Fruit fly (Drosophila melanogaster) whole organism, embryonic: ENCODE results near the gene Dpm3.
A peak's percentile ranks its signal among the peaks of the same experiment; 100 is the strongest.

Experiments
- Aef1 ChIP-seq: fragments of 200-800 bp; sonication (Bioruptor generic); IDR thresholded peaks from 3 replicates; pipeline ENCODE4 v1.3.6; 2022; ENCODE audit warnings: missing biosample characterization, missing genetic modification characterization
- C15 ChIP-seq: fragments of 200-800 bp; sonication (Bioruptor generic); IDR thresholded peaks from 3 replicates; pipeline ENCODE4 v1.3.6; 2022; ENCODE audit warnings: missing biosample characterization, missing genetic modification characterization
- CG10321 ChIP-seq: fragments of 200-800 bp; sonication (Bioruptor generic); IDR thresholded peaks from 2 replicates; pipeline ENCODE4 v1.3.6; 2022; ENCODE audit warnings: missing biosample characterization, missing genetic modification characterization
- CG10959 ChIP-seq: fragments of 200-800 bp; sonication (Bioruptor generic); IDR thresholded peaks from 2 replicates; pipeline ENCODE4 v1.3.6; 2022; ENCODE audit warnings: missing biosample characterization, missing genetic modification characterization
- CG11093 ChIP-seq: fragments of 200-800 bp; sonication (Bioruptor generic); IDR thresholded peaks from 3 replicates; pipeline ENCODE4 v1.3.6; 2022; ENCODE audit warnings: missing biosample characterization, missing genetic modification characterization
- CG12299 ChIP-seq: fragments of 200-800 bp; sonication (Bioruptor generic); optimal IDR thresholded peaks from 2 replicates; lab custom pipeline; 2018; ENCODE audit warnings: missing biosample characterization, mild to moderate bottlenecking, missing genetic modification characterization
- CG12659 ChIP-seq: fragments of 200-800 bp; sonication (Bioruptor generic); optimal IDR thresholded peaks from 3 replicates; lab custom pipeline; 2017; ENCODE audit warnings: mild to moderate bottlenecking, missing biosample characterization, missing genetic modification reagents, missing genetic modification characterization
- CG12769 ChIP-seq: fragments of 200-800 bp; sonication (Bioruptor generic); optimal IDR thresholded peaks from 2 replicates; lab custom pipeline; 2019; ENCODE audit warnings: missing biosample characterization, mild to moderate bottlenecking, missing genetic modification characterization, moderate library complexity
- CG13287 ChIP-seq: fragments of 200-800 bp; sonication (Bioruptor generic); IDR thresholded peaks from 2 replicates; pipeline ENCODE4 v1.3.6; 2022; ENCODE audit warnings: missing biosample characterization, missing genetic modification characterization; ENCODE audit not compliant: partially characterized antibody
- CG14050 ChIP-seq: fragments of 200-800 bp; sonication (Bioruptor generic); IDR thresholded peaks from 3 replicates; pipeline ENCODE4 v1.3.6; 2022; ENCODE audit warnings: missing biosample characterization, missing genetic modification characterization
- CG1647 ChIP-seq: fragments of 200-800 bp; sonication (Bioruptor generic); optimal IDR thresholded peaks from 3 replicates; lab custom pipeline; 2016; ENCODE audit warnings: missing biosample characterization, missing genetic modification characterization
- CG17328 ChIP-seq: fragments of 200-800 bp; sonication (Bioruptor generic); IDR thresholded peaks from 2 replicates; pipeline ENCODE4 v1.3.6; 2022; ENCODE audit warnings: missing biosample characterization, missing genetic modification characterization
- CG31441 ChIP-seq: fragments of 200-800 bp; sonication (Bioruptor generic); IDR thresholded peaks from 2 replicates; pipeline ENCODE4 v1.3.6; 2022; ENCODE audit warnings: missing biosample characterization, missing genetic modification characterization
- CG3995 ChIP-seq: fragments of 200-800 bp; sonication (Bioruptor generic); optimal IDR thresholded peaks from 3 replicates; lab custom pipeline; 2016; ENCODE audit warnings: missing biosample characterization, missing genetic modification characterization
- CG4424 ChIP-seq: fragments of 200-800 bp; sonication (Bioruptor generic); optimal IDR thresholded peaks from 3 replicates; lab custom pipeline; 2016; ENCODE audit warnings: missing biosample characterization, missing genetic modification characterization
- CG4820 ChIP-seq: fragments of 200-800 bp; sonication (Bioruptor generic); optimal IDR thresholded peaks from 3 replicates; lab custom pipeline; 2016; ENCODE audit warnings: missing biosample characterization, missing genetic modification characterization
- CG6272 ChIP-seq: fragments of 200-800 bp; sonication (Bioruptor generic); IDR thresholded peaks from 2 replicates; pipeline ENCODE4 v1.3.6; 2022; ENCODE audit warnings: missing biosample characterization, missing genetic modification characterization
- CG6654 ChIP-seq: fragments of 200-800 bp; sonication (Bioruptor generic); optimal IDR thresholded peaks from 2 replicates; lab custom pipeline; 2017; ENCODE audit warnings: missing biosample characterization, mild to moderate bottlenecking, missing genetic modification characterization
- CG7556 ChIP-seq: fragments of 200-800 bp; sonication (Bioruptor generic); optimal IDR thresholded peaks from 2 replicates; lab custom pipeline; 2017; ENCODE audit warnings: missing biosample characterization, mild to moderate bottlenecking, missing genetic modification characterization
- CG8290 ChIP-seq, 3 experiments: fragments of 200-800 bp; sonication (Bioruptor generic); optimal IDR thresholded peaks; 2 replicates each; lab custom pipeline; 2016 to 2019; ENCODE audit warnings: missing biosample characterization in 3 of 3, missing genetic modification characterization in 3 of 3, mild to moderate bottlenecking in 2 of 3, moderate library complexity in 1 of 3
- CG8478 ChIP-seq: fragments of >200 bp; optimal IDR thresholded peaks from 2 replicates; lab custom pipeline; 2018
- CoRest ChIP-seq: fragments of 200-800 bp; sonication (Bioruptor generic); optimal IDR thresholded peaks from 3 replicates; lab custom pipeline; 2018; ENCODE audit warnings: missing biosample characterization, mild to moderate bottlenecking, missing genetic modification characterization, moderate library complexity
- CrebB ChIP-seq: fragments of 200-800 bp; sonication (Bioruptor generic); optimal IDR thresholded peaks from 3 replicates; lab custom pipeline; 2018; ENCODE audit warnings: missing biosample characterization, mild to moderate bottlenecking, missing genetic modification characterization
- D ChIP-seq, 2 experiments: fragments of 200-800 bp in 1 of 2; fragments of >200 bp in 1 of 2; sonication (Bioruptor generic) in 1 of 2; optimal IDR thresholded peaks; 2 replicates in 1 of 2; 3 replicates in 1 of 2; lab custom pipeline; 2017; ENCODE audit warnings: mild to moderate bottlenecking in 1 of 2, missing biosample characterization in 1 of 2, missing genetic modification characterization in 1 of 2, missing genetic modification reagents in 1 of 2
- Dip2 ChIP-seq: fragments of 200-800 bp; sonication (Bioruptor generic); IDR thresholded peaks from 2 replicates; pipeline ENCODE4 v1.3.6; 2022; ENCODE audit warnings: missing biosample characterization, missing genetic modification characterization
- Dll ChIP-seq: fragments of 200-800 bp; sonication (Bioruptor generic); IDR thresholded peaks from 4 replicates; pipeline ENCODE4 v1.3.6; 2022; ENCODE audit warnings: missing biosample characterization, missing genetic modification characterization; ENCODE audit not compliant: partially characterized antibody
- Doc2 ChIP-seq: fragments of 200-800 bp; sonication (Bioruptor generic); IDR thresholded peaks from 2 replicates; pipeline ENCODE4 v1.3.6; 2022; ENCODE audit warnings: missing biosample characterization, missing genetic modification characterization
- Drgx ChIP-seq: fragments of 200-800 bp; sonication (Bioruptor generic); IDR thresholded peaks from 2 replicates; pipeline ENCODE4 v1.3.6; 2022; ENCODE audit warnings: missing biosample characterization, missing genetic modification characterization
- GATAe ChIP-seq: fragments of 200-800 bp; sonication (Bioruptor generic); conservative IDR thresholded peaks from 2 replicates; pipeline ENCODE4 v1.3.6; 2022; ENCODE audit warnings: missing biosample characterization, missing genetic modification characterization
- HLHmδ ChIP-seq: fragments of 200-800 bp; sonication (Bioruptor generic); optimal IDR thresholded peaks from 2 replicates; lab custom pipeline; 2018; ENCODE audit warnings: missing biosample characterization, mild to moderate bottlenecking, missing genetic modification characterization, moderate library complexity
- Hr78 ChIP-seq, 2 experiments: fragments of 200-800 bp in 1 of 2; fragments of >200 bp in 1 of 2; sonication (Bioruptor generic) in 1 of 2; optimal IDR thresholded peaks; 2 replicates each; lab custom pipeline; 2017 to 2019; ENCODE audit warnings: missing biosample characterization in 2 of 2, missing genetic modification characterization in 2 of 2, mild to moderate bottlenecking in 1 of 2, moderate library complexity in 1 of 2
- Mad ChIP-seq: fragments of 200-800 bp; sonication (Bioruptor generic); optimal IDR thresholded peaks from 2 replicates; lab custom pipeline; 2016; ENCODE audit warnings: missing biosample characterization, missing genetic modification characterization
- Mes4 ChIP-seq: fragments of 200-800 bp; sonication (Bioruptor generic); optimal IDR thresholded peaks from 2 replicates; lab custom pipeline; 2016; ENCODE audit warnings: missing biosample characterization, missing genetic modification characterization
- Myb ChIP-seq: fragments of 200-800 bp; sonication (Bioruptor generic); optimal IDR thresholded peaks from 2 replicates; lab custom pipeline; 2016; ENCODE audit warnings: missing biosample characterization, missing genetic modification characterization
- YL-1 ChIP-seq: fragments of 200-800 bp; sonication (Bioruptor generic); optimal IDR thresholded peaks from 3 replicates; lab custom pipeline; 2017; ENCODE audit warnings: missing biosample characterization, mild to moderate bottlenecking, missing genetic modification characterization
- abd-A ChIP-seq: fragments of 200-800 bp; sonication (Bioruptor generic); optimal IDR thresholded peaks from 3 replicates; lab custom pipeline; 2019; ENCODE audit warnings: missing biosample characterization, mild to moderate bottlenecking, missing genetic modification characterization, moderate library complexity
- ac ChIP-seq: fragments of 200-800 bp; sonication (Bioruptor generic); optimal IDR thresholded peaks from 3 replicates; lab custom pipeline; 2017; ENCODE audit warnings: missing biosample characterization, mild to moderate bottlenecking, missing genetic modification characterization
- ash1 ChIP-seq: fragments of 200-800 bp; sonication (Bioruptor generic); optimal IDR thresholded peaks from 2 replicates; lab custom pipeline; 2018; ENCODE audit warnings: missing biosample characterization, mild to moderate bottlenecking, missing genetic modification characterization
- ato ChIP-seq: fragments of 200-800 bp; sonication (Bioruptor generic); IDR thresholded peaks from 2 replicates; pipeline ENCODE4 v1.3.6; 2022; ENCODE audit warnings: missing biosample characterization, missing genetic modification characterization; ENCODE audit not compliant: partially characterized antibody
- br ChIP-seq: fragments of >200 bp; optimal IDR thresholded peaks from 2 replicates; lab custom pipeline; 2017
- btn ChIP-seq: fragments of 200-800 bp; sonication (Bioruptor generic); optimal IDR thresholded peaks from 2 replicates; lab custom pipeline; 2016; ENCODE audit warnings: missing biosample characterization, missing genetic modification characterization
- dmrt11E ChIP-seq: fragments of 200-800 bp; sonication (Bioruptor generic); optimal IDR thresholded peaks from 3 replicates; lab custom pipeline; 2018; ENCODE audit warnings: missing biosample characterization, mild to moderate bottlenecking, missing genetic modification characterization, moderate library complexity
- ken ChIP-seq: fragments of 200-800 bp; sonication (Bioruptor generic); IDR thresholded peaks from 3 replicates; pipeline ENCODE4 v1.3.6; 2022; ENCODE audit warnings: missing biosample characterization, missing genetic modification characterization
- klu ChIP-seq: fragments of 200-800 bp; sonication (Bioruptor generic); IDR thresholded peaks from 2 replicates; pipeline ENCODE4 v1.3.6; 2022; ENCODE audit warnings: missing biosample characterization, missing genetic modification characterization
- lab ChIP-seq: fragments of 200-800 bp; sonication (Bioruptor generic); optimal IDR thresholded peaks from 3 replicates; lab custom pipeline; 2017; ENCODE audit warnings: missing biosample characterization, missing genetic modification characterization, mild to moderate bottlenecking, moderate library complexity, missing genetic modification reagents
- lbe ChIP-seq: fragments of 200-800 bp; sonication (Bioruptor generic); optimal IDR thresholded peaks from 2 replicates; lab custom pipeline; 2016; ENCODE audit warnings: missing biosample characterization, mild to moderate bottlenecking, missing genetic modification characterization
- pzg ChIP-seq: fragments of 200-800 bp; sonication (Bioruptor generic); optimal IDR thresholded peaks from 3 replicates; lab custom pipeline; 2018; ENCODE audit warnings: missing biosample characterization, mild to moderate bottlenecking, missing genetic modification characterization, moderate library complexity
- sens ChIP-seq: fragments of 200-800 bp; sonication (Bioruptor generic); peaks from one replicate; lab custom pipeline; 2016; ENCODE audit warnings: missing biosample characterization, missing genetic modification characterization
- tll ChIP-seq, 2 experiments: fragments of 200-800 bp in 1 of 2; fragments of >200 bp in 1 of 2; sonication (Bioruptor generic) in 1 of 2; optimal IDR thresholded peaks; 2 replicates each; lab custom pipeline; 2017 to 2019; ENCODE audit warnings: missing biosample characterization in 2 of 2, missing genetic modification characterization in 2 of 2, mild to moderate bottlenecking in 1 of 2, moderate library complexity in 1 of 2
- toy ChIP-seq: fragments of 200-800 bp; sonication (Bioruptor generic); IDR thresholded peaks from 2 replicates; pipeline ENCODE4 v1.3.6; 2022; ENCODE audit warnings: missing biosample characterization, missing genetic modification characterization
- vfl ChIP-seq: fragments of 200-800 bp; sonication (Bioruptor generic); optimal IDR thresholded peaks from 2 replicates; lab custom pipeline; 2016; ENCODE audit warnings: missing biosample characterization, missing genetic modification characterization
- z ChIP-seq: fragments of 200-800 bp; sonication (Bioruptor generic); IDR thresholded peaks from 3 replicates; pipeline ENCODE4 v1.3.6; 2022; ENCODE audit warnings: missing biosample characterization, missing genetic modification characterization

Dpm3 gene

DNA sequence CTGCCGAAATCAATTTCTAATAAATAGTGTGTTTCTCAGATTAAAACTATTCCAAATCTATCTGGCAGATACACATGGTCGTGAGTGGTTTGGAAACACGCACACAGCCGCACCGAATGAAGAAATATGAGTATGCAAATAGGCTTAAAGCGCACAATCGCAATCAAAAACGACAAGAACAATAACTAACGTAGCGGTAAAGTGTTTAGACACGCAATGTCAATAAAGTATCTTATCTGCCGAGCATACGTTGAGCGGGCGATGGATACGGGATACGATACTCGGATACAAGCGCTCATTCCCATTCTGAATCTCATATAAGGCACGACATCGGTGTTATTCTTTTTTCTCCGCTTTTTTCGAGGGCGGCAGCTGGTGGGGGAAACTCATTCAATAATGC, 43.2 kb upstream of the Dpm3 start (continued):
- peak; percentile 9 for TF ChIP-seq lab (GFP tag; lab: Kevin White, UChicago)
- TF ChIP-seq CrebB (tag; lab: Kevin White, UChicago): no peak
- TF ChIP-seq CG13287 (GFP tag; lab: Robert Waterston, UW): no peak
- TF ChIP-seq Hr78 (GFP tag; optimal IDR thresholded peaks at IDR 0.05; lab: Kevin White, UChicago): no peak
- no peak for TF ChIP-seq CG6272
- no peak for TF ChIP-seq CG12659 (GFP tag; lab: Kevin White, UChicago)
- no peak for TF ChIP-seq ato
- no peak for TF ChIP-seq C15 (GFP tag; lab: Robert Waterston, UW)
- TF ChIP-seq sens (GFP tag; lab: Kevin White, UChicago): no peak
- no peak for TF ChIP-seq pzg (GFP tag; lab: Kevin White, UChicago)
- TF ChIP-seq CG11093: no peak
- TF ChIP-seq Dll (GFP tag; lab: Robert Waterston, UW): no peak
- TF ChIP-seq Doc2 (GFP tag; lab: Robert Waterston, UW): no peak
- no peak for TF ChIP-seq CG31441
- no peak for TF ChIP-seq z (GFP tag; lab: Robert Waterston, UW)
- TF ChIP-seq klu (GFP tag; lab: Robert Waterston, UW): no peak
- no peak for TF ChIP-seq Mes4 (GFP tag; lab: Kevin White, UChicago)
- no peak for TF ChIP-seq CG17328 (GFP tag; lab: Robert Waterston, UW)
- no peak for TF ChIP-seq tll (GFP tag; optimal IDR thresholded peaks at IDR 0.05; lab: Kevin White, UChicago)
- TF ChIP-seq ken (GFP tag; lab: Robert Waterston, UW): no peak
- TF ChIP-seq ac: no peak
- no peak for TF ChIP-seq vfl (GFP tag; lab: Kevin White, UChicago)
- TF ChIP-seq br (lab: Kevin White, UChicago): no peak
- no peak for TF ChIP-seq HLHmδ (GFP tag; lab: Kevin White, UChicago)
- TF ChIP-seq CG12299 (tag; lab: Kevin White, UChicago): no peak
- no peak for TF ChIP-seq CG7556 (GFP tag; lab: Kevin White, UChicago)
- no peak for TF ChIP-seq Aef1
- no peak for TF ChIP-seq CG8478 (lab: Kevin White, UChicago)
- no peak for TF ChIP-seq btn
- TF ChIP-seq lbe (GFP tag; lab: Kevin White, UChicago): no peak
- no peak for TF ChIP-seq Myb (GFP tag; lab: Kevin White, UChicago)
- no peak for TF ChIP-seq CoRest (tag; lab: Kevin White, UChicago)
- no peak for TF ChIP-seq dmrt11E (tag; lab: Kevin White, UChicago)
- peak; percentile 37 for TF ChIP-seq CG12769
- no peak for TF ChIP-seq CG8290 (GFP tag; optimal IDR thresholded peaks at IDR 0.05; lab: Kevin White, UChicago)
- peak in 1 of 2 experiments; percentile 55 for TF ChIP-seq CG8290 (tag; optimal IDR thresholded peaks at IDR 0.05; lab: Kevin White, UChicago)
- no peak for TF ChIP-seq CG3995 (GFP tag; lab: Kevin White, UChicago)
- TF ChIP-seq YL-1 (GFP tag; lab: Kevin White, UChicago): no peak
- TF ChIP-seq ash1 (GFP tag; lab: Kevin White, UChicago): no peak
- TF ChIP-seq Drgx (GFP tag; lab: Robert Waterston, UW): no peak
- no peak for TF ChIP-seq Dip2 (GFP tag; lab: Robert Waterston, UW)
- no peak for TF ChIP-seq CG10321 (GFP tag; lab: Robert Waterston, UW)
- TF ChIP-seq CG10959 (GFP tag; lab: Robert Waterston, UW): no peak
- no peak for TF ChIP-seq Mad (GFP tag; lab: Kevin White, UChicago)
- no peak for TF ChIP-seq CG14050 (GFP tag; lab: Robert Waterston, UW)
- TF ChIP-seq CG1647: no peak
- no peak for TF ChIP-seq toy (GFP tag; lab: Robert Waterston, UW)
- no peak for TF ChIP-seq CG6654 (GFP tag; lab: Kevin White, UChicago)
- TF ChIP-seq abd-A (tag; lab: Kevin White, UChicago): no peak
- TF ChIP-seq CG4424 (GFP tag; lab: Kevin White, UChicago): no peak
- no peak for TF ChIP-seq D (optimal IDR thresholded peaks at IDR 0.05; lab: Kevin White, UChicago)
- TF ChIP-seq D (GFP tag; optimal IDR thresholded peaks at IDR 0.05; lab: Kevin White, UChicago): no peak
- no peak for TF ChIP-seq GATAe (GFP tag; lab: Robert Waterston, UW)
- no peak for TF ChIP-seq CG4820 (GFP tag; lab: Kevin White, UChicago)
